Worm (Caenorhabditis elegans) whole organism, L2 larva: Measurements from ENCODE around the gene sre-50.
"Not testable (repeated sequence)": the region's sequence is repeated elsewhere in the genome, so short reads cannot be mapped to it uniquely, and the experiment has no call there.

ENCODE experiments used
- C34F6.9 ChIP-seq: fragments of 150-350 bp; optimal IDR thresholded peaks from 2 replicates; lab custom pipeline; 2014; ENCODE audit warnings: missing biosample characterization, missing genetic modification characterization
- F13H6.1 ChIP-seq: sonication (generic microtip); optimal IDR thresholded peaks from 2 replicates; lab custom pipeline; 2016; ENCODE audit warnings: missing genetic modification characterization, missing compliant biosample characterization
- R02D3.7 ChIP-seq: fragments of 150-350 bp; optimal IDR thresholded peaks from 2 replicates; lab custom pipeline; 2014; ENCODE audit warnings: missing biosample characterization, missing genetic modification characterization
- Y55F3AM.14 ChIP-seq: fragments of 200-800 bp; sonication (Bioruptor generic); optimal IDR thresholded peaks from 2 replicates; lab custom pipeline; 2018; ENCODE audit warnings: mild to moderate bottlenecking, missing genetic modification characterization, missing compliant biosample characterization
- ZK546.5 ChIP-seq: sonication (generic microtip); optimal IDR thresholded peaks from 2 replicates; lab custom pipeline; 2017; ENCODE audit warnings: missing biosample characterization, missing genetic modification characterization
- alr-1 ChIP-seq: fragments of 150-350 bp; optimal IDR thresholded peaks from 2 replicates; lab custom pipeline; 2014; ENCODE audit warnings: missing biosample characterization, missing genetic modification characterization
- aly-2 ChIP-seq: fragments of 150-350 bp; optimal IDR thresholded peaks from 2 replicates; lab custom pipeline; 2014; ENCODE audit warnings: missing biosample characterization, missing genetic modification characterization
- ama-1 ChIP-seq: fragments of 150-350 bp; optimal IDR thresholded peaks from 2 replicates; lab custom pipeline; 2018; ENCODE audit warnings: inconsistent platforms
- ceh-16 ChIP-seq: fragments of 150-350 bp; optimal IDR thresholded peaks from 2 replicates; lab custom pipeline; 2014; ENCODE audit warnings: missing biosample characterization, missing genetic modification characterization
- ceh-82 ChIP-seq: fragments of 150-350 bp; optimal IDR thresholded peaks from 2 replicates; lab custom pipeline; 2014; ENCODE audit warnings: missing biosample characterization, missing genetic modification characterization
- crh-2 ChIP-seq: sonication (generic microtip); optimal IDR thresholded peaks from 2 replicates; lab custom pipeline; 2017; ENCODE audit warnings: missing biosample characterization, missing genetic modification characterization
- egl-27 ChIP-seq: sonication (generic microtip); optimal IDR thresholded peaks from 3 replicates; lab custom pipeline; 2017; ENCODE audit warnings: missing biosample characterization, missing genetic modification reagents, missing genetic modification characterization
- elt-1 ChIP-seq: fragments of 150-350 bp; optimal IDR thresholded peaks from 2 replicates; lab custom pipeline; 2014; ENCODE audit warnings: missing biosample characterization, missing genetic modification characterization
- fos-1 ChIP-seq: fragments of 150-350 bp; optimal IDR thresholded peaks from 2 replicates; lab custom pipeline; 2014; ENCODE audit warnings: missing biosample characterization, missing genetic modification characterization
- gmeb-1 ChIP-seq: fragments of 150-350 bp; optimal IDR thresholded peaks from 2 replicates; lab custom pipeline; 2014; ENCODE audit warnings: missing biosample characterization, missing genetic modification characterization
- lin-13 ChIP-seq: fragments of 150-350 bp; optimal IDR thresholded peaks from 2 replicates; lab custom pipeline; 2014; ENCODE audit warnings: missing biosample characterization, missing genetic modification reagents, missing genetic modification characterization
- lin-39 ChIP-seq: fragments of 150-350 bp; optimal IDR thresholded peaks from 2 replicates; lab custom pipeline; 2014; ENCODE audit warnings: missing biosample characterization, missing genetic modification reagents, missing genetic modification characterization
- mab-5 ChIP-seq: fragments of 150-350 bp; optimal IDR thresholded peaks from 2 replicates; lab custom pipeline; 2014; ENCODE audit warnings: missing biosample characterization, missing genetic modification characterization
- mbf-1 ChIP-seq: sonication (generic microtip); optimal IDR thresholded peaks from 2 replicates; lab custom pipeline; 2017; ENCODE audit warnings: missing biosample characterization, missing genetic modification characterization
- mdl-1 ChIP-seq, 2 experiments: fragments of 150-350 bp in 1 of 2; sonication (generic microtip) in 1 of 2; optimal IDR thresholded peaks; 2 replicates each; lab custom pipeline; 2017; ENCODE audit warnings: missing biosample characterization in 2 of 2, missing genetic modification characterization in 2 of 2
- nhr-11 ChIP-seq: fragments of 150-350 bp; optimal IDR thresholded peaks from 2 replicates; lab custom pipeline; 2014; ENCODE audit warnings: missing biosample characterization, missing genetic modification characterization
- nhr-12 ChIP-seq: fragments of 150-350 bp; optimal IDR thresholded peaks from 2 replicates; lab custom pipeline; 2014; ENCODE audit warnings: missing biosample characterization, missing genetic modification characterization
- nhr-129 ChIP-seq: fragments of 150-350 bp; optimal IDR thresholded peaks from 2 replicates; lab custom pipeline; 2014; ENCODE audit warnings: missing biosample characterization, missing genetic modification characterization
- nhr-21 ChIP-seq: fragments of 150-350 bp; optimal IDR thresholded peaks from 2 replicates; lab custom pipeline; 2014; ENCODE audit warnings: missing biosample characterization, missing genetic modification characterization
- nhr-23 ChIP-seq: fragments of 150-350 bp; optimal IDR thresholded peaks from 2 replicates; lab custom pipeline; 2014; ENCODE audit warnings: missing biosample characterization, missing genetic modification reagents, missing genetic modification characterization
- nhr-237 ChIP-seq: fragments of 150-350 bp; optimal IDR thresholded peaks from 2 replicates; lab custom pipeline; 2014; ENCODE audit warnings: missing biosample characterization, missing genetic modification characterization
- nhr-6 ChIP-seq: fragments of 150-350 bp; optimal IDR thresholded peaks from 2 replicates; lab custom pipeline; 2014; ENCODE audit warnings: missing biosample characterization, missing genetic modification characterization
- nhr-77 ChIP-seq: fragments of 150-350 bp; optimal IDR thresholded peaks from 2 replicates; lab custom pipeline; 2014; ENCODE audit warnings: missing biosample characterization, missing genetic modification characterization
- peb-1 ChIP-seq: fragments of 150-350 bp; optimal IDR thresholded peaks from 2 replicates; lab custom pipeline; 2014; ENCODE audit warnings: missing biosample characterization, missing genetic modification characterization
- sem-4 ChIP-seq: fragments of 150-350 bp; optimal IDR thresholded peaks from 2 replicates; lab custom pipeline; 2014; ENCODE audit warnings: missing biosample characterization, missing genetic modification reagents, missing genetic modification characterization
- skn-1 ChIP-seq: sonication (generic microtip); optimal IDR thresholded peaks from 2 replicates; lab custom pipeline; 2017; ENCODE audit warnings: missing biosample characterization, missing genetic modification characterization
- sma-3 ChIP-seq: sonication (generic microtip); optimal IDR thresholded peaks from 2 replicates; lab custom pipeline; 2016; ENCODE audit warnings: missing genetic modification reagents, missing genetic modification characterization, missing compliant biosample characterization
- snpc-4 ChIP-seq: fragments of 150-350 bp; optimal IDR thresholded peaks from 2 replicates; lab custom pipeline; 2014; ENCODE audit warnings: missing biosample characterization, missing genetic modification characterization
- unc-62 ChIP-seq: fragments of 150-350 bp; optimal IDR thresholded peaks from 2 replicates; lab custom pipeline; 2014; ENCODE audit warnings: missing biosample characterization, missing genetic modification reagents, missing genetic modification characterization
- ztf-1 ChIP-seq: fragments of 200-800 bp; sonication (Bioruptor generic); conservative IDR thresholded peaks from 2 replicates; pipeline ENCODE4 v1.3.6; 2022; ENCODE audit warnings: missing genetic modification characterization, missing compliant biosample characterization
- ztf-4 ChIP-seq: fragments of 150-350 bp; optimal IDR thresholded peaks from 2 replicates; lab custom pipeline; 2014; ENCODE audit warnings: missing biosample characterization, missing genetic modification characterization

Gene sre-50

ce11 chrII:12302354-12302753, 971 bp upstream of the sre-50 start, which contains the start of gene C50E10.1:
Gene C50E10.1, minus strand, starts transcription at chrII:12302454.
- TF ChIP-seq nhr-23 (no peak), nhr-11 (no peak), Y55F3AM.14 (GFP tag; lab: Kevin White, UChicago) (no peak), nhr-77 (tag; lab: Kevin White, UChicago) (no peak), snpc-4 (tag; lab: Kevin White, UChicago) (no peak), nhr-129 (tag; lab: Kevin White, UChicago) (no peak), aly-2 (tag; lab: Kevin White, UChicago) (no peak), ztf-1 (GFP tag; lab: Robert Waterston, UW) (no peak), R02D3.7 (tag; lab: Kevin White, UChicago) (no peak), C34F6.9 (tag; lab: Kevin White, UChicago) (no peak), lin-39 (tag; lab: Kevin White, UChicago) (no peak), gmeb-1 (no peak)

- no peak for TF ChIP-seq ztf-1 (GFP tag; lab: Robert Waterston, UW)
Observed at ce11 chrII:12309614-12310013, 6.3 kb downstream of the sre-50 start, which contains the start of gene C50E10.2. Gene C50E10.2, minus strand, starts transcription at chrII:12309714.

- no peak for TF ChIP-seq ztf-4 (tag; lab: Kevin White, UChicago)
- no peak for TF ChIP-seq nhr-12
- no peak for TF ChIP-seq nhr-23
- TF ChIP-seq alr-1 (tag; lab: Kevin White, UChicago): no peak
- TF ChIP-seq mbf-1 (tag; lab: Kevin White, UChicago): no peak
- no peak for TF ChIP-seq sma-3 (GFP tag; lab: Kevin White, UChicago)
- no peak for TF ChIP-seq ZK546.5 (tag; lab: Kevin White, UChicago)
- no peak for TF ChIP-seq lin-13 (GFP tag; lab: Kevin White, UChicago)
- TF ChIP-seq skn-1 (tag; lab: Kevin White, UChicago): no peak
- no peak for TF ChIP-seq unc-62 (GFP tag; lab: Kevin White, UChicago)
- no peak for TF ChIP-seq sem-4 (tag; lab: Kevin White, UChicago)
- TF ChIP-seq nhr-237: no peak
- no peak for TF ChIP-seq nhr-11
- no peak for TF ChIP-seq peb-1 (tag; lab: Kevin White, UChicago)
- TF ChIP-seq F13H6.1 (tag; lab: Kevin White, UChicago): no peak
- TF ChIP-seq nhr-6: no peak
Observed at ce11 chrII:12311560-12311959, 8.2 kb downstream of the sre-50 start, which contains the start of gene sre-51. Gene sre-51, plus strand, starts transcription at chrII:12311860.

ce11 chrII:12318541-12318940, 15.2 kb downstream of the sre-50 start, which contains the start of gene sre-49:
Gene sre-49, plus strand, starts transcription at chrII:12318841.
- TF ChIP-seq nhr-6; egl-27 (tag; lab: Kevin White, UChicago); aly-2 (tag; lab: Kevin White, UChicago): not testable (repeated sequence)

ce11 chrII:12323305-12323704, 20.0 kb downstream of the sre-50 start, which contains the start of gene sre-53:
Gene sre-53, minus strand, starts transcription at chrII:12323405.
- TF ChIP-seq mdl-1 (tag; optimal IDR thresholded peaks at IDR 0.05; lab: Kevin White, UChicago): no peak
- TF ChIP-seq ceh-16: no peak
- no peak for TF ChIP-seq ceh-82 (tag; lab: Kevin White, UChicago)
- no peak for TF ChIP-seq unc-62 (GFP tag; lab: Kevin White, UChicago)
- TF ChIP-seq crh-2: no peak
- no peak for TF ChIP-seq ZK546.5 (tag; lab: Kevin White, UChicago)
- no peak for TF ChIP-seq ama-1 (lab: Kevin White, UChicago)
- TF ChIP-seq fos-1: no peak
- TF ChIP-seq nhr-129 (tag; lab: Kevin White, UChicago): no peak
- TF ChIP-seq nhr-6: no peak
- no peak for TF ChIP-seq ztf-4 (tag; lab: Kevin White, UChicago)
- TF ChIP-seq mab-5 (tag; lab: Kevin White, UChicago): no peak
- no peak for TF ChIP-seq nhr-21
- TF ChIP-seq Y55F3AM.14 (GFP tag; lab: Kevin White, UChicago): no peak
- TF ChIP-seq nhr-77 (tag; lab: Kevin White, UChicago): no peak
- no peak for TF ChIP-seq F13H6.1 (tag; lab: Kevin White, UChicago)
- TF ChIP-seq elt-1: no peak
- TF ChIP-seq, all 48 proteins: peak for 0
